Worm (Caenorhabditis elegans) whole organism, early embryonic: Measurements from ENCODE around the gene smu-2.

ENCODE experiments used
- B0310.2 ChIP-seq: sonication (generic microtip); optimal IDR thresholded peaks from 2 replicates; lab custom pipeline; 2016; ENCODE audit warnings: mild to moderate bottlenecking, missing genetic modification characterization, missing compliant biosample characterization
- F13C5.2 ChIP-seq: sonication (generic microtip); optimal IDR thresholded peaks from 2 replicates; lab custom pipeline; 2017; ENCODE audit warnings: mild to moderate bottlenecking, missing genetic modification characterization, inconsistent platforms, missing compliant biosample characterization
- aly-1 ChIP-seq: sonication (generic microtip); optimal IDR thresholded peaks from 2 replicates; lab custom pipeline; 2016; ENCODE audit warnings: missing genetic modification characterization, missing compliant biosample characterization
- ama-1 ChIP-seq: fragments of 150-350 bp; optimal IDR thresholded peaks from 2 replicates; lab custom pipeline; 2014
- ceh-13 ChIP-seq: fragments of 200-800 bp; sonication (Bioruptor generic); optimal IDR thresholded peaks from 2 replicates; lab custom pipeline; 2018; ENCODE audit warnings: mild to moderate bottlenecking, missing genetic modification characterization, missing compliant biosample characterization
- ceh-36 ChIP-seq: sonication (generic microtip); optimal IDR thresholded peaks from 2 replicates; lab custom pipeline; 2016; ENCODE audit warnings: missing genetic modification characterization, inconsistent platforms, missing compliant biosample characterization
- ets-7 ChIP-seq: sonication (generic microtip); optimal IDR thresholded peaks from 2 replicates; lab custom pipeline; 2016; ENCODE audit warnings: missing genotype, missing genetic modification characterization, missing compliant biosample characterization
- flt-1 ChIP-seq: fragments of 200-800 bp; sonication (Bioruptor generic); IDR thresholded peaks from 2 replicates; pipeline ENCODE4 v1.3.6; 2022; ENCODE audit warnings: missing genetic modification characterization, missing compliant biosample characterization
- hmbx-1 ChIP-seq: sonication (generic microtip); optimal IDR thresholded peaks from 2 replicates; lab custom pipeline; 2016; ENCODE audit warnings: mild to moderate bottlenecking, missing genetic modification characterization, missing compliant biosample characterization
- hmg-4 ChIP-seq: fragments of 200-800 bp; sonication (Bioruptor generic); optimal IDR thresholded peaks from 2 replicates; lab custom pipeline; 2018; ENCODE audit warnings: mild to moderate bottlenecking, missing genetic modification characterization, missing compliant biosample characterization
- hnd-1 ChIP-seq: sonication (generic microtip); optimal IDR thresholded peaks from 2 replicates; lab custom pipeline; 2016; ENCODE audit warnings: missing genetic modification characterization, missing compliant biosample characterization
- pes-1 ChIP-seq: fragments of 200-800 bp; sonication (Bioruptor generic); IDR thresholded peaks from 2 replicates; pipeline ENCODE4 v1.3.6; 2022; ENCODE audit warnings: missing genetic modification reagents, missing genetic modification characterization, missing compliant biosample characterization
- scrt-1 ChIP-seq: fragments of 200-800 bp; sonication (Bioruptor generic); IDR thresholded peaks from 2 replicates; pipeline ENCODE4 v1.3.6; 2022; ENCODE audit warnings: missing genetic modification characterization, missing compliant biosample characterization
- sea-1 ChIP-seq: fragments of 200-800 bp; sonication (Bioruptor generic); conservative IDR thresholded peaks from 2 replicates; pipeline ENCODE4 v1.3.6; 2022; ENCODE audit warnings: missing genetic modification characterization, missing compliant biosample characterization
- tbx-11 ChIP-seq: fragments of 200-800 bp; sonication (Bioruptor generic); IDR thresholded peaks from 2 replicates; pipeline ENCODE4 v1.3.6; 2022; ENCODE audit warnings: missing genetic modification characterization, missing compliant biosample characterization
- tbx-37 ChIP-seq: fragments of 200-800 bp; sonication (Bioruptor generic); conservative IDR thresholded peaks from 2 replicates; pipeline ENCODE4 v1.3.6; 2022; ENCODE audit warnings: missing genetic modification reagents, missing genetic modification characterization, missing compliant biosample characterization
- tra-4 ChIP-seq: sonication (generic microtip); optimal IDR thresholded peaks from 2 replicates; lab custom pipeline; 2017; ENCODE audit warnings: missing genetic modification characterization, missing compliant biosample characterization

Gene smu-2

DNA sequence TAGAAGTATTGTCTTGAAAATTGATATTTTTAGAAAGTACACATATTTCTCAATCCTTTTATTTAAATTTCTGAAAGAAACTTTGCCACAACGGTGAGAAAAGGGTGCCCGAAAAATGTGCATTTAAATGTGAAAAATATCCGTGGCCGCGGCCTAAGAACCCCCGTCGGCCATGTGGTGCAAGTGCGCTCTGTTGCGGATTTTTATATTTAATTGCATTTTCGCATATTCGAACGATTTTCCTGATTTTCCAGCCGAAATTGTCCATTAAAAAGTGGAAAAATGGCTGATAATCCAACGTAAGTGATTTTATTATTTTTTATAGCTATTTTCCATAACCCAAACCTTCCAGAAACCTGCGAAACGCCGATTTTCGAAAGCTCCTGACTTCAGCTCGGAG is at the start of gene smu-2:
smu-2 (plus strand) TSS at position 178 of the 400 bp plus-strand sequence.
- TF ChIP-seq tbx-37 (GFP tag; lab: Robert Waterston, UW) (peak; percentile 68), F13C5.2 (tag; lab: Kevin White, UChicago) (no peak), pes-1 (GFP tag; lab: Robert Waterston, UW) (peak; percentile 61; the same call in 1 of the 2 replicates), flt-1 (GFP tag; lab: Robert Waterston, UW) (0 out of 2 replicates have a peak, but pooled peaks have one; percentile 17), tbx-11 (GFP tag; lab: Robert Waterston, UW) (no peak), ama-1 (lab: Kevin White, UChicago) (no peak), sea-1 (GFP tag; lab: Robert Waterston, UW) (0 out of 2 replicates have a peak, but pooled peaks have one; percentile 6)

DNA sequence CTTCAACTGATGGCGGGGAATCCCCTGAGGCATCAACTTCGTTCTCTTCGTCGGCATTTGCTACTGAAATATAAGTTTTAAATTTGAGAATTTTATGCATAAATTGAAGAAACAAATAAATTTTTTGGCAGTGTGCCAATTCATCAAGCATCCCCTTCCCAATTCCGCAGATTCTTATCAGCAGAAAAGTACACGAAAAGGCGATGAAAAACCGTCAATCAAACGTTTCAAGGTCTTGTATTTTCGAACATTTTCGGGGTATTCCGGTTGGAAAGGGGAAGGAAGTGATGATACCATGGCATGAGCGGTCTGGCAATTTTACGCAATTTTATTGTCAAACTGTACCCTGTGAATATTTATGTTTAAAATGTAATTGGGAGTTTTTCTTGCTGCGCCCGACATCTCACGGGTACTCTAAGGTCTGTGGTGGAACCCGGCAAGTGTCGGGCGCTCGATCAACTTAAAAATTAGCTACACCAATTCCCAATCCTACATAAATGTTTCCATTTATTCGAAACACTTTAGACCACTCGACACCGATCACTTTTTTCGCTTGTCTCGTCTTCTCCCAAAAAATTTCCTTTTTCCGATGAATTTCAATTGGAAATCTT is 47.2 kb upstream of the smu-2 start:
- TF ChIP-seq ceh-13 (GFP tag; lab: Kevin White, UChicago) (no peak), ets-7 (tag; lab: Kevin White, UChicago) (no peak), hnd-1 (tag; lab: Kevin White, UChicago) (no peak), tbx-11 (GFP tag; lab: Robert Waterston, UW) (no peak), hmbx-1 (tag; lab: Kevin White, UChicago) (no peak), F13C5.2 (tag; lab: Kevin White, UChicago) (no peak), ama-1 (lab: Kevin White, UChicago) (no peak), aly-1 (tag; lab: Kevin White, UChicago) (no peak), flt-1 (GFP tag; lab: Robert Waterston, UW) (no peak)

DNA sequence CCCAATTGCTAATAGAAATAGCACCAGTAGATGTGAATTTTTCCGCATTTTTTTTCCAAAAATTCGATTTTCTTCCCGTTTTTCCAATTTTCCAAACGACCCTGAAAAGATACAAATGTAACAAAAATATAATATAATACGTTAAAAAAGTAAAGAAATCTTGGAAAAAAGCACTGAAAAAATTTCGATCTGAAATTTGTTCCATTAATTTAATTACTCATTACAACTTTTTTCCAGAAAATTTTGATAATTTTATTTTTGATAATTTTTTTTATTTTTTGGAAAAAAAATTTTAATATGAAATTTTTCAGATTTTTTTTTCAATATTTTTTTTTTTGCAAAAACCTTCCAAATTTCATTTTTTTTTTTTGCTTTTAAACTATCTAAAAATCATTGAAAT is 45.8 kb upstream of the smu-2 start, which contains the start of gene skpo-2:
skpo-2 (minus strand) TSS at position 101 of the 400 bp plus-strand sequence.
- TF ChIP-seq tbx-37 (GFP tag; lab: Robert Waterston, UW): no peak
- no peak for TF ChIP-seq ceh-13 (GFP tag; lab: Kevin White, UChicago)
- TF ChIP-seq flt-1 (GFP tag; lab: Robert Waterston, UW): no peak
- no peak for TF ChIP-seq ama-1 (lab: Kevin White, UChicago)
- no peak for TF ChIP-seq hmbx-1 (tag; lab: Kevin White, UChicago)
- TF ChIP-seq sea-1 (GFP tag; lab: Robert Waterston, UW): no peak
- no peak for TF ChIP-seq scrt-1
- TF ChIP-seq B0310.2 (tag; lab: Kevin White, UChicago): no peak
- TF ChIP-seq hnd-1 (tag; lab: Kevin White, UChicago): no peak
- no peak for TF ChIP-seq pes-1 (GFP tag; lab: Robert Waterston, UW)
- TF ChIP-seq hmg-4 (GFP tag; lab: Kevin White, UChicago): no peak
- TF ChIP-seq F13C5.2 (tag; lab: Kevin White, UChicago): no peak
- TF ChIP-seq aly-1 (tag; lab: Kevin White, UChicago): no peak

DNA sequence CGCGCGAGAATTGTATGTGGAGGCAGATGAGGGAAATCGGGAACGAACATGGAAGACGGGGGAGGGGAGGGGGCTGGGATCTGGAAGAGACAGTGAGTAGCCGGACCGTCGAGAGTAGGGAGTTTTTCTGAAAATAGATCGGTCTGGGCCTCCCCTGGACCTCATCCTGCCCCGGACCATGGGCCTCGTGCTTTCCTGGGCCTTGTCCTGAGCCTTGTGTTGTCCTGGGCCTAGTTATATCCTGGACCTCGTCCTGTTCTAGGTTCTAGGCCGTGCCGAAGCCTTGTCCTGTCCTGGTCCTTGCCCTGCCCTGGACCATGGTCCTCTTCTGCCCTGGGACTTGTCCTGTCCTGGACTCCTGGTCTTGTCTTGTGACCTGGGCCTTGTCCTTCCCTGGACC is 44.8 kb upstream of the smu-2 start:
- TF ChIP-seq tbx-11 (GFP tag; lab: Robert Waterston, UW) (0 out of 2 replicates have a peak, but pooled peaks have one; percentile 21), aly-1 (tag; lab: Kevin White, UChicago) (no peak), hmbx-1 (tag; lab: Kevin White, UChicago) (no peak), ceh-13 (GFP tag; lab: Kevin White, UChicago) (no peak)

DNA sequence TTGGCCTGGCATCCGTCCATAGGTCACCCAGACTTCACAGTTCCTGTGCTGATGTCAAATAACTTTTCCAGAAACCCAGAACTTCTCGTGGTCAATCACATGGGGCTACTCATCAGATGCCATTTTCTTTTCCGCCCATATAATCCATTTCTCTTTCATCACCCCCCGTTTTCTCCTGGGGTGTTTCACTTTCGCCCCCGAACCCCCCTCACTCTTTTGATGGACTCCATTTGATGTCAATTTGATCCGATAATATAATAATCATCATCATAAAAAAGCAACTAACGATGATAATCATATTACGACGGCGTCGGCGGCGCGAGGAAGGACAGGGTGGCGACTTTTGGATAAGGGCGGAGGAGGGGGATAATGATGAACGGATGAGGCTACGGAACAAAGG is 43.9 kb upstream of the smu-2 start:
- TF ChIP-seq hmg-4 (GFP tag; lab: Kevin White, UChicago) (no peak), scrt-1 (no peak), tbx-11 (GFP tag; lab: Robert Waterston, UW) (no peak), ets-7 (tag; lab: Kevin White, UChicago) (no peak)

DNA sequence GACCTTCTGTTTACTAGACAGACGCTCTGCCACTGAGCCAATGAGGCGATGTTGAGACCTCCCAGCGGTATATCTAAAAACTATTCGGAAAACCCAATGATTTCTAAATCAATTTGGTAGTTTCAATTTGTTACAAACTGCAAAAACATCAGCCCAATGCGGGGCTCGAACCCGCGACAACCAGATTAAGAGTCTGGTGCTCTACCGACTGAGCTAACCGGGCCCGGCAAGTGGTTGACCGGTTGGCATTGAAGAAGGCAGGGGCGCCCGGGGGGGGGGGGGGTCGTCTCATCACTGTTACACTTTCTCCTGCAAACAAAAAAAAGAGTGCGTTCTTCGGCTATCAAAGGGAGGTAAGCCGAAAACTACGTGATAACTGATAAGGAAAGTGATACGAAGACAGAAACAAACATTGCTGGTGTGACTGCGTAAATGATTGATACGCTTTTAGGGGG is 42.9 kb upstream of the smu-2 start:
- TF ChIP-seq B0310.2 (tag; lab: Kevin White, UChicago): peak; percentile 70
- TF ChIP-seq hmg-4 (GFP tag; lab: Kevin White, UChicago): peak; percentile 71
- TF ChIP-seq tbx-11 (GFP tag; lab: Robert Waterston, UW): peak; percentile 67
- TF ChIP-seq pes-1 (GFP tag; lab: Robert Waterston, UW): peak; percentile 84
- peak; percentile 48 for TF ChIP-seq tbx-37 (GFP tag; lab: Robert Waterston, UW)
- TF ChIP-seq ama-1 (lab: Kevin White, UChicago): no peak
- TF ChIP-seq F13C5.2 (tag; lab: Kevin White, UChicago): peak; percentile 13
- TF ChIP-seq sea-1 (GFP tag; lab: Robert Waterston, UW): peak; percentile 52; the same call in 1 of the 2 replicates
- TF ChIP-seq hmbx-1 (tag; lab: Kevin White, UChicago): no peak
- TF ChIP-seq scrt-1: peak; percentile 74
- TF ChIP-seq ets-7 (tag; lab: Kevin White, UChicago): peak; percentile 39
- TF ChIP-seq flt-1 (GFP tag; lab: Robert Waterston, UW): peak; percentile 73
- peak; percentile 76 for TF ChIP-seq ceh-36 (tag; lab: Kevin White, UChicago)
- TF ChIP-seq tra-4: no peak
- TF ChIP-seq hnd-1 (tag; lab: Kevin White, UChicago): peak; percentile 62
- TF ChIP-seq aly-1 (tag; lab: Kevin White, UChicago): peak; percentile 67
- TF ChIP-seq ceh-13 (GFP tag; lab: Kevin White, UChicago): peak; percentile 35

DNA sequence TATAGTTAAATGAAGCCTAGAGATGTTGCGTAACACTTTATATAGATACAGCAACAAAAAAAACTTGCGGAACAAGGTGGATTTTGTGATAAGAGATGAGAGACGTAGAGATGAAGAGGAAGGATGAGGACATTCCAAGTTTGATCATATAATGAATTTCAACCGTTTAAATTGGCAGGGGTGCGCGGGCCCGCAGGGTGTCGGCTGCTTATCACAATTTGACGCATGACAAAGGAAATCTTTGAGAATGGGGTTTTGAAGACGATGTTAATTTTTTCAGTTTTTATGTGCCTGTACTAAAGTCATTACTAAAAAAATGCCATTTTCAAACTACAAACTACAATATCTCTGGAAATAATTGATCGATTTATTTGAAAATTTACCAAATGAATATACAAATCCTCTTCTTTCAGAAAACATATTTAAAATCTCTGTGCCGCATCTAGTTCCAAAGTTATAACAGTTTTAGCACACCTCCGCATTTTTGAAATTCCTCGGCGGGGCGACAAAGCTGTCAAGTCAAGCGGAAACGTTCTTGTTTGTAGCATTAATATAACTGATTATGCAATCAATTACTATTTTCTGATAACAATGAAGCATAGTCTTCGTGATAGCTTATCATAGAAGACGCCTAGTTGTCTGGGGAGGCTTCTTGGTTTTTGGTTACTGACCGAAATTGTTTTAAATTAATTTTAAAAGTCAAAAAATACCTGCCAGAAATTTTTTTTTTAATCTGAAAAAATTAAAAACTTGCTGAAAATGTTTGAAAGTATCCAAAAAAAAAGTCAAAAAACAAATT is 42.2 kb upstream of the smu-2 start:
- TF ChIP-seq hnd-1 (tag; lab: Kevin White, UChicago) (no peak), hmg-4 (GFP tag; lab: Kevin White, UChicago) (no peak), tbx-37 (GFP tag; lab: Robert Waterston, UW) (no peak)
